Worm (Caenorhabditis elegans) whole organism, L4 larva: ENCODE data around the gene T05C3.6.

Source experiments
- F49E8.2 ChIP-seq: sonication (generic microtip); optimal IDR thresholded peaks from 2 replicates; lab custom pipeline; 2016; ENCODE audit warnings: missing compliant biosample characterization, mild to moderate bottlenecking, missing genetic modification characterization, borderline replicate concordance
- T20F7.1 ChIP-seq: fragments of 200-800 bp; sonication (Bioruptor generic); optimal IDR thresholded peaks from 2 replicates; lab custom pipeline; 2018; ENCODE audit warnings: mild to moderate bottlenecking, missing genetic modification characterization, missing compliant biosample characterization
- ZK546.5 ChIP-seq, 2 experiments: sonication (generic microtip); optimal IDR thresholded peaks; 2 replicates each; lab custom pipeline; 2017; ENCODE audit warnings: missing biosample characterization in 2 of 2, missing genetic modification characterization in 2 of 2
- aha-1 ChIP-seq: fragments of 150-350 bp; peaks from one replicate; lab custom pipeline; 2014; ENCODE audit warnings: missing biosample characterization, missing genetic modification characterization
- aly-2 ChIP-seq: sonication (generic microtip); optimal IDR thresholded peaks from 2 replicates; lab custom pipeline; 2018; ENCODE audit warnings: missing biosample characterization, missing genetic modification characterization
- ama-1 ChIP-seq: fragments of 150-350 bp; optimal IDR thresholded peaks from 2 replicates; lab custom pipeline; 2014; ENCODE audit warnings: inconsistent platforms, mixed read lengths
- arid-1 ChIP-seq: fragments of 200-800 bp; sonication (Bioruptor generic); conservative IDR thresholded peaks from 2 replicates; pipeline ENCODE4 v1.3.6; 2022; ENCODE audit warnings: missing genetic modification reagents, missing genetic modification characterization, missing compliant biosample characterization
- ceh-28 ChIP-seq: fragments of 150-350 bp; optimal IDR thresholded peaks from 2 replicates; lab custom pipeline; 2014; ENCODE audit warnings: missing biosample characterization, missing genetic modification reagents, missing genetic modification characterization
- ceh-62 ChIP-seq: sonication (generic microtip); optimal IDR thresholded peaks from 2 replicates; lab custom pipeline; 2017; ENCODE audit warnings: missing biosample characterization, missing genetic modification characterization
- cey-2 ChIP-seq: sonication (generic microtip); optimal IDR thresholded peaks from 3 replicates; lab custom pipeline; 2017; ENCODE audit warnings: missing genetic modification characterization, mild to moderate bottlenecking, missing compliant biosample characterization, antibody characterized with exemption, borderline replicate concordance; ENCODE audit not compliant: insufficient read depth
- daf-12 ChIP-seq: fragments of 150-350 bp; optimal IDR thresholded peaks from 2 replicates; lab custom pipeline; 2014; ENCODE audit warnings: missing biosample characterization, missing genetic modification reagents, missing genetic modification characterization
- daf-16 ChIP-seq, 3 experiments: sonication (generic microtip); optimal IDR thresholded peaks; 2 replicates each; lab custom pipeline; 2016 to 2017; ENCODE audit warnings: missing genetic modification characterization in 3 of 3, missing genetic modification reagents in 3 of 3, mild to moderate bottlenecking in 2 of 3, missing compliant biosample characterization in 2 of 3, missing biosample characterization in 1 of 3, moderate library complexity in 1 of 3
- daf-19 ChIP-seq: fragments of 200-800 bp; sonication (Bioruptor generic); conservative IDR thresholded peaks from 2 replicates; pipeline ENCODE4 v1.3.6; 2022; ENCODE audit warnings: missing genetic modification characterization, missing compliant biosample characterization
- daf-8 ChIP-seq: fragments of 200-800 bp; sonication (Bioruptor generic); IDR thresholded peaks from 2 replicates; pipeline ENCODE4 v1.3.6; 2022; ENCODE audit warnings: missing genetic modification characterization, missing compliant biosample characterization
- dmd-6 ChIP-seq: fragments of 200-800 bp; sonication (Bioruptor generic); IDR thresholded peaks from 2 replicates; pipeline ENCODE4 v1.3.6; 2022; ENCODE audit warnings: missing genetic modification reagents, missing genetic modification characterization, missing compliant biosample characterization
- dve-1 ChIP-seq: sonication (generic microtip); optimal IDR thresholded peaks from 2 replicates; lab custom pipeline; 2017; ENCODE audit warnings: antibody characterized with exemption, mild to moderate bottlenecking, missing genetic modification characterization, missing compliant biosample characterization; ENCODE audit not compliant: insufficient read depth
- fkh-10 ChIP-seq: fragments of 150-350 bp; optimal IDR thresholded peaks from 2 replicates; lab custom pipeline; 2014; ENCODE audit warnings: missing biosample characterization, missing genetic modification reagents, missing genetic modification characterization
- fos-1 ChIP-seq: fragments of 150-350 bp; optimal IDR thresholded peaks from 2 replicates; lab custom pipeline; 2014; ENCODE audit warnings: missing biosample characterization, missing genetic modification characterization
- hlh-11 ChIP-seq: fragments of 200-800 bp; sonication (Bioruptor generic); optimal IDR thresholded peaks from 2 replicates; lab custom pipeline; 2018; ENCODE audit warnings: mild to moderate bottlenecking, missing genetic modification characterization, missing compliant biosample characterization
- hlh-30 ChIP-seq: sonication (generic microtip); optimal IDR thresholded peaks from 2 replicates; lab custom pipeline; 2017; ENCODE audit warnings: antibody characterized with exemption, mild to moderate bottlenecking, missing genetic modification characterization, missing compliant biosample characterization; ENCODE audit not compliant: insufficient read depth
- jun-1 ChIP-seq: fragments of 150-350 bp; optimal IDR thresholded peaks from 2 replicates; lab custom pipeline; 2014; ENCODE audit warnings: missing biosample characterization, missing genetic modification reagents, missing genetic modification characterization
- lin-1 ChIP-seq: fragments of 200-800 bp; sonication (Bioruptor generic); IDR thresholded peaks from 2 replicates; pipeline ENCODE4 v1.3.6; 2022; ENCODE audit warnings: missing genetic modification reagents, missing genetic modification characterization, missing compliant biosample characterization
- lin-13 ChIP-seq: fragments of 150-350 bp; optimal IDR thresholded peaks from 2 replicates; lab custom pipeline; 2014; ENCODE audit warnings: missing biosample characterization, missing genetic modification reagents, missing genetic modification characterization
- lir-3 ChIP-seq: sonication (generic microtip); optimal IDR thresholded peaks from 2 replicates; lab custom pipeline; 2016; ENCODE audit warnings: mild to moderate bottlenecking, missing genetic modification characterization, missing compliant biosample characterization
- madf-5 ChIP-seq, 2 experiments: fragments of 200-800 bp; sonication (Bioruptor generic); IDR thresholded peaks; 2 replicates each; pipeline ENCODE4 v1.3.6; 2022; ENCODE audit warnings: missing compliant biosample characterization in 2 of 2, missing genetic modification characterization in 2 of 2
- madf-9 ChIP-seq: fragments of 200-800 bp; sonication (Bioruptor generic); conservative IDR thresholded peaks from 2 replicates; pipeline ENCODE4 v1.3.6; 2022; ENCODE audit warnings: missing genetic modification reagents, missing genetic modification characterization, missing compliant biosample characterization
- mdt-29 ChIP-seq: fragments of 200-800 bp; sonication (Bioruptor generic); IDR thresholded peaks from 2 replicates; pipeline ENCODE4 v1.3.6; 2022; ENCODE audit warnings: missing genetic modification reagents, missing genetic modification characterization, missing compliant biosample characterization
- mes-2 ChIP-seq: sonication (generic microtip); optimal IDR thresholded peaks from 2 replicates; lab custom pipeline; 2016; ENCODE audit warnings: missing genotype, mild to moderate bottlenecking, missing genetic modification characterization, missing compliant biosample characterization; ENCODE audit not compliant: poor library complexity, severe bottlenecking
- mxl-2 ChIP-seq: fragments of 200-800 bp; sonication (Bioruptor generic); conservative IDR thresholded peaks from 2 replicates; pipeline ENCODE4 v1.3.6; 2022; ENCODE audit warnings: missing genetic modification reagents, missing genetic modification characterization, missing compliant biosample characterization
- nhr-10 ChIP-seq: fragments of 150-350 bp; optimal IDR thresholded peaks from 2 replicates; lab custom pipeline; 2014; ENCODE audit warnings: missing biosample characterization, missing genetic modification characterization
- nhr-11 ChIP-seq: fragments of 150-350 bp; optimal IDR thresholded peaks from 2 replicates; lab custom pipeline; 2014; ENCODE audit warnings: missing biosample characterization, missing genetic modification characterization
- nhr-111 ChIP-seq: fragments of 200-800 bp; sonication (Bioruptor generic); optimal IDR thresholded peaks from 2 replicates; lab custom pipeline; 2018; ENCODE audit warnings: mild to moderate bottlenecking, missing genetic modification characterization, missing compliant biosample characterization
- nhr-237 ChIP-seq: sonication (generic microtip); optimal IDR thresholded peaks from 2 replicates; lab custom pipeline; 2017; ENCODE audit warnings: missing biosample characterization, missing genetic modification characterization
- nhr-28 ChIP-seq: fragments of 150-350 bp; optimal IDR thresholded peaks from 2 replicates; lab custom pipeline; 2014; ENCODE audit warnings: missing biosample characterization, missing genetic modification characterization
- nhr-42 ChIP-seq: fragments of 200-800 bp; sonication (Bioruptor generic); IDR thresholded peaks from 2 replicates; pipeline ENCODE4 v1.3.6; 2022; ENCODE audit warnings: missing genetic modification characterization, missing compliant biosample characterization
- nhr-77 ChIP-seq: fragments of 150-350 bp; optimal IDR thresholded peaks from 2 replicates; lab custom pipeline; 2014; ENCODE audit warnings: missing biosample characterization, missing genetic modification characterization
- pha-4 ChIP-seq, 2 experiments: fragments of 150-350 bp in 1 of 2; fragments of 200-800 bp in 1 of 2; sonication (Bioruptor generic) in 1 of 2; IDR thresholded peaks in 1 of 2; optimal IDR thresholded peaks in 1 of 2; 2 replicates each; pipeline versions ENCODE4 v1.3.6 to Lab custom; 2014 to 2022; ENCODE audit warnings: missing genetic modification characterization in 2 of 2, missing genetic modification reagents in 2 of 2, missing biosample characterization in 1 of 2, missing compliant biosample characterization in 1 of 2
- php-3 ChIP-seq: fragments of 200-800 bp; sonication (Bioruptor generic); IDR thresholded peaks from 2 replicates; pipeline ENCODE4 v1.3.6; 2022; ENCODE audit warnings: missing genetic modification reagents, missing genetic modification characterization, missing compliant biosample characterization
- rbr-2 ChIP-seq: sonication (generic microtip); optimal IDR thresholded peaks from 2 replicates; lab custom pipeline; 2016; ENCODE audit warnings: missing genotype, missing genetic modification characterization, missing compliant biosample characterization
- saeg-2 ChIP-seq: fragments of 200-800 bp; sonication (Bioruptor generic); IDR thresholded peaks from 2 replicates; pipeline ENCODE4 v1.3.6; 2022; ENCODE audit warnings: missing genetic modification reagents, missing genetic modification characterization, missing compliant biosample characterization
- sdz-12 ChIP-seq: fragments of 200-800 bp; sonication (Bioruptor generic); optimal IDR thresholded peaks from 2 replicates; lab custom pipeline; 2018; ENCODE audit warnings: mild to moderate bottlenecking, missing genetic modification characterization, missing compliant biosample characterization
- skn-1 ChIP-seq: fragments of 150-350 bp; optimal IDR thresholded peaks from 2 replicates; lab custom pipeline; 2014; ENCODE audit warnings: missing biosample characterization, missing genetic modification characterization
- snpc-1.2 ChIP-seq: fragments of 200-800 bp; sonication (Bioruptor generic); IDR thresholded peaks from 2 replicates; pipeline ENCODE4 v1.3.6; 2022; ENCODE audit warnings: missing genetic modification reagents, missing genetic modification characterization, missing compliant biosample characterization
- unc-39 ChIP-seq: sonication (generic microtip); optimal IDR thresholded peaks from 2 replicates; lab custom pipeline; 2017; ENCODE audit warnings: missing biosample characterization, missing genetic modification characterization
- unc-62 ChIP-seq, 3 experiments: fragments of 150-350 bp in 1 of 3; sonication (generic microtip); optimal IDR thresholded peaks in 2 of 3; peaks in 1 of 3; 1 replicate in 1 of 3; 2 replicates in 2 of 3; lab custom pipeline; 2014 to 2017; ENCODE audit warnings: missing biosample characterization in 3 of 3, missing genetic modification characterization in 3 of 3, missing genetic modification reagents in 3 of 3, missing genotype in 1 of 3
- zfp-2 ChIP-seq: sonication (generic microtip); optimal IDR thresholded peaks from 2 replicates; lab custom pipeline; 2016; ENCODE audit warnings: mild to moderate bottlenecking, missing genetic modification characterization, missing compliant biosample characterization
- zip-11 ChIP-seq: fragments of 200-800 bp; sonication (Bioruptor generic); IDR thresholded peaks from 2 replicates; pipeline ENCODE4 v1.3.6; 2022; ENCODE audit warnings: missing genetic modification characterization, missing compliant biosample characterization
- zip-2 ChIP-seq: fragments of 150-350 bp; optimal IDR thresholded peaks from 2 replicates; lab custom pipeline; 2014; ENCODE audit warnings: missing biosample characterization, missing genetic modification characterization

T05C3.6 gene

DNA sequence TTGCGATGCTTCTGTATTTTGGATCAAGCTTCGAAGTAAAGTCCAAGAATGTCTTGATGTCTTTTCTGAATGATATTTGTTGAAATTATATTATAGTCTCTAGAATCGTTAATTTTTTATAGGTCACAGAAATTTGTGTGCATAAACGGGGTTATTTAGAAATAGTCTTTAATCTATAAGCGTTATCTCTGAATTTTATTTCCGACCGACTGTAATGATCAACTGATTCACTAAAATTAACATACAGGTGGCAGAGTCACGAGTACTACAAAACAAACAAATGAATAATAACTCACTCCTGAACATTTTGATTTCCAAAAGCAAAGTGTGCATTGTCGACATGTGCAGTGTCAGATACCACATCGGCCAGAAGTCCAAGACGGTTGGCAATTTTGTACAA is 21.5 kb downstream of the T05C3.6 start:
- TF ChIP-seq aha-1 = peak; percentile 31
- peak; percentile 63 for TF ChIP-seq nhr-77 (tag; lab: Kevin White, UChicago)
- TF ChIP-seq ceh-62 (tag; lab: Kevin White, UChicago) = no peak
- TF ChIP-seq daf-16 (GFP tag; optimal IDR thresholded peaks at IDR 0.05; lab: Kevin White, UChicago) = no peak
- TF ChIP-seq daf-16 (tag; optimal IDR thresholded peaks at IDR 0.05; lab: Kevin White, UChicago) = peak; percentile 43
- no peak for TF ChIP-seq ZK546.5 (tag; optimal IDR thresholded peaks at IDR 0.05; lab: Kevin White, UChicago)
- TF ChIP-seq dmd-6 (GFP tag; lab: Robert Waterston, UW) = 0 out of 2 replicates have a peak, but pooled peaks have one; percentile 19
- TF ChIP-seq hlh-11 = peak; percentile 10
- TF ChIP-seq dve-1 (tag; lab: Kevin White, UChicago) = peak; percentile 33
- TF ChIP-seq nhr-237 (tag; lab: Kevin White, UChicago) = no peak
- TF ChIP-seq hlh-30 (tag; lab: Kevin White, UChicago) = peak; percentile 1
- peak; percentile 55; the same call in 1 of the 2 replicates for TF ChIP-seq php-3 (GFP tag; lab: Robert Waterston, UW)
- no peak for TF ChIP-seq nhr-10
- no peak for TF ChIP-seq zfp-2 (tag; lab: Kevin White, UChicago)
- no peak for TF ChIP-seq ama-1 (lab: Kevin White, UChicago)
- no peak for TF ChIP-seq snpc-1.2 (GFP tag; lab: Robert Waterston, UW)
- peak; percentile 70 for TF ChIP-seq nhr-28
- no peak for TF ChIP-seq nhr-11 (tag; lab: Kevin White, UChicago)

ce11 chrV:5512559-5512958 is 22.3 kb downstream of the T05C3.6 start:
- TF ChIP-seq arid-1 (GFP tag; lab: Robert Waterston, UW) = no peak
- no peak for TF ChIP-seq rbr-2 (tag; lab: Kevin White, UChicago)
- TF ChIP-seq unc-39 (tag; lab: Kevin White, UChicago) = no peak
- no peak for TF ChIP-seq T20F7.1 (GFP tag; lab: Kevin White, UChicago)
- no peak for TF ChIP-seq pha-4 (GFP tag; IDR thresholded peaks at IDR 0.05; lab: Robert Waterston, UW)
- TF ChIP-seq pha-4 (tag; optimal IDR thresholded peaks at IDR 0.05; lab: Kevin White, UChicago) = no peak
- no peak for TF ChIP-seq nhr-42 (GFP tag; lab: Robert Waterston, UW)
- TF ChIP-seq daf-12 = no peak
- TF ChIP-seq aha-1 = no peak
- no peak for TF ChIP-seq madf-9 (GFP tag; lab: Robert Waterston, UW)
- no peak for TF ChIP-seq jun-1
- TF ChIP-seq daf-19 (GFP tag; lab: Robert Waterston, UW) = no peak
- no peak for TF ChIP-seq saeg-2 (GFP tag; lab: Robert Waterston, UW)
- TF ChIP-seq hlh-30 (tag; lab: Kevin White, UChicago) = peak; percentile 7
- TF ChIP-seq madf-5 (GFP tag; IDR thresholded peaks at IDR 0.05; lab: Robert Waterston, UW) = no peak
- TF ChIP-seq lir-3 (tag; lab: Kevin White, UChicago) = no peak
- no peak for TF ChIP-seq aly-2
- no peak for TF ChIP-seq zip-11 (GFP tag; lab: Robert Waterston, UW)
- no peak for TF ChIP-seq lin-13 (GFP tag; lab: Kevin White, UChicago)
- no peak for TF ChIP-seq mxl-2 (GFP tag; lab: Robert Waterston, UW)
- no peak for TF ChIP-seq skn-1 (tag; lab: Kevin White, UChicago)
- no peak for TF ChIP-seq ceh-28 (tag; lab: Kevin White, UChicago)
- peak; percentile 40; the same call in 1 of the 2 replicates for TF ChIP-seq lin-1 (GFP tag; lab: Robert Waterston, UW)
- TF ChIP-seq sdz-12 (GFP tag; lab: Kevin White, UChicago) = no peak
- TF ChIP-seq nhr-111 = no peak
- TF ChIP-seq dmd-6 (GFP tag; lab: Robert Waterston, UW) = peak; percentile 94
- TF ChIP-seq cey-2 (tag; lab: Kevin White, UChicago) = no peak
- TF ChIP-seq F49E8.2 (tag; lab: Kevin White, UChicago) = no peak
- no peak for TF ChIP-seq fos-1
- no peak for TF ChIP-seq mes-2 (tag; lab: Kevin White, UChicago)
- no peak for TF ChIP-seq mdt-29 (GFP tag; lab: Robert Waterston, UW)
- no peak for TF ChIP-seq zip-2 (tag; lab: Kevin White, UChicago)
- TF ChIP-seq ceh-62 (tag; lab: Kevin White, UChicago) = no peak
- no peak for TF ChIP-seq ZK546.5 (tag; optimal IDR thresholded peaks at IDR 0.05; lab: Kevin White, UChicago)
- no peak for TF ChIP-seq fkh-10 (GFP tag; lab: Kevin White, UChicago)
- TF ChIP-seq php-3 (GFP tag; lab: Robert Waterston, UW) = peak; percentile 77
- peak in 1 of 2 experiments; percentile 87 for TF ChIP-seq unc-62 (GFP tag; optimal IDR thresholded peaks at IDR 0.05 in 1 of 2; lab: Kevin White, UChicago)
- no peak for TF ChIP-seq unc-62 (tag; optimal IDR thresholded peaks at IDR 0.05; lab: Kevin White, UChicago)
- peak; percentile 13 for TF ChIP-seq nhr-10
- TF ChIP-seq daf-8 (GFP tag; lab: Robert Waterston, UW) = no peak
